Worm (Caenorhabditis elegans) whole organism, L4 larva: ENCODE results near the gene B0361.9.
A peak's percentile ranks its signal among the peaks of the same experiment; 100 is the strongest.

Source experiments
- R02D3.7 ChIP-seq: fragments of 150-350 bp; sonication (generic microtip); optimal IDR thresholded peaks from 3 replicates; lab custom pipeline; 2014; ENCODE audit warnings: missing biosample characterization, missing genetic modification characterization
- aha-1 ChIP-seq: fragments of 150-350 bp; peaks from one replicate; lab custom pipeline; 2014; ENCODE audit warnings: missing biosample characterization, missing genetic modification characterization
- nhr-48 ChIP-seq: sonication (generic microtip); optimal IDR thresholded peaks from 2 replicates; lab custom pipeline; 2016; ENCODE audit warnings: mild to moderate bottlenecking, missing genetic modification characterization, missing compliant biosample characterization
- pha-4 ChIP-seq, 2 experiments: fragments of 150-350 bp in 1 of 2; fragments of 200-800 bp in 1 of 2; sonication (Bioruptor generic) in 1 of 2; IDR thresholded peaks in 1 of 2; optimal IDR thresholded peaks in 1 of 2; 2 replicates each; pipeline versions ENCODE4 v1.3.6 to Lab custom; 2014 to 2022; ENCODE audit warnings: missing genetic modification characterization in 2 of 2, missing genetic modification reagents in 2 of 2, missing biosample characterization in 1 of 2, missing compliant biosample characterization in 1 of 2

DNA sequence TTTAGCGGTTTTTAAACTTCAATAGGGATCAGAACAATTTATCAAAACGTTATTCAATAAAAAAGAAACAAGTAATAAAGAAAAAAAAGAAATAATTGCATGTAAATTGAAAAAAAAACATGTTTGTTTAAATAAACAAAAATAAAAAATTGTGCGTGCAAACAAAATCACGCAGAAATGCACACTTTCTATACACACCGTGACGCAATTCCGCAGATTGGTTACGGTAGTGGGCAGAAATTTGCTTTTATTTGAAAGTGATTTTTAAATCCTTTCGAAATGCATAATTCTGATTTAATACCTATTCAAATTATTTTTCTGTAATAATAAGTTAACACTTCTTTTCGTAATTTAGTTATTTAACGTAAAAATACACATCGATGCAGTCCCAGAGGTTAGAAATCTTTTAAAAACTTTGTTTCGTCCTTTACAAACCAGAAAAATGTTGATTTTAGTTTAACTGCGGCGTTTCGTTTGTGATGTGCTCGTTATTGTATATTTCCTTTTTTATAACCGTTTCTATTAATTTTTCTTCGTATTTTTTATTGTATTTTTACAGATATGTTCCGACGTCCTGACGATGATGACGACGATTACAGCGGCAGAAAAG lies 6.3 kb downstream of the B0361.9 start, which contains the start of gene cwf-19L2:
- TF ChIP-seq nhr-48 (tag; lab: Kevin White, UChicago) (no peak), aha-1 (tag; lab: Kevin White, UChicago) (peak; percentile 21), R02D3.7 (tag; lab: Kevin White, UChicago) (no peak), pha-4 (GFP tag; IDR thresholded peaks at IDR 0.05; lab: Robert Waterston, UW) (no peak), pha-4 (tag; optimal IDR thresholded peaks at IDR 0.05; lab: Kevin White, UChicago) (no peak)
